Fruit fly (Drosophila melanogaster): ENCODE results near the gene ND-B14.5B.
A peak's percentile ranks its signal among the peaks of the same experiment; 100 is the strongest.

The ND-B14.5B gene

dm6 chr2L:3121745-3122144 lies 23.9 kb downstream of the ND-B14.5B start (continued):
- TF ChIP-seq CG8765 (GFP tag; IDR thresholded peaks at IDR 0.05) (no peak), CG9727 (GFP tag; optimal IDR thresholded peaks at IDR 0.05) (peak; percentile 40), MBD-R2 (GFP tag; IDR thresholded peaks at IDR 0.05) (no peak), Sin3A (optimal IDR thresholded peaks at IDR 0.05) (no peak), CG2129 (GFP tag; IDR thresholded peaks at IDR 0.05; ENCODE audit: partially characterized antibody) (no peak), GATAe (GFP tag; conservative IDR thresholded peaks at IDR 0.05) (no peak), zf30C (GFP tag; optimal IDR thresholded peaks at IDR 0.05) (no peak), Poxn (GFP tag; IDR thresholded peaks at IDR 0.05) (no peak), Ravus (GFP tag; IDR thresholded peaks at IDR 0.05) (no peak), Aef1 (GFP tag; IDR thresholded peaks at IDR 0.05) (no peak), fd102C (GFP tag; optimal IDR thresholded peaks at IDR 0.05) (no peak), Dad (GFP tag; optimal IDR thresholded peaks at IDR 0.05) (no peak), Trl (optimal IDR thresholded peaks at IDR 0.05) (no peak), Trl (GFP tag; optimal IDR thresholded peaks at IDR 0.05) (no peak), CG15073 (GFP tag; optimal IDR thresholded peaks at IDR 0.05) (no peak), CG7786 (GFP tag; optimal IDR thresholded peaks at IDR 0.05) (no peak), CG17829 (tag; optimal IDR thresholded peaks at IDR 0.05) (no peak), tio (GFP tag; optimal IDR thresholded peaks at IDR 0.05) (no peak), luna (GFP tag; optimal IDR thresholded peaks at IDR 0.05) (no peak), CG14860 (GFP tag; IDR thresholded peaks at IDR 0.05; ENCODE audit: partially characterized antibody) (no peak), CG13296 (GFP tag; optimal IDR thresholded peaks at IDR 0.05) (peak; percentile 8), ab (GFP tag; optimal IDR thresholded peaks at IDR 0.05) (no peak), sd (tag; optimal IDR thresholded peaks at IDR 0.05) (peak; percentile 75), Dip3 (GFP tag; optimal IDR thresholded peaks at IDR 0.05) (no peak), CG12071 (GFP tag; optimal IDR thresholded peaks at IDR 0.05) (peak; percentile 28), mirr (GFP tag; optimal IDR thresholded peaks at IDR 0.05) (peak; percentile 48), Abd-B (GFP tag; optimal IDR thresholded peaks at IDR 0.05) (no peak), CG7745 (tag; optimal IDR thresholded peaks at IDR 0.05) (peak; percentile 5), dysf (GFP tag; IDR thresholded peaks at IDR 0.05) (no peak), unc-4 (GFP tag; IDR thresholded peaks at IDR 0.05; ENCODE audit: partially characterized antibody) (no peak), CG1529 (GFP tag; optimal IDR thresholded peaks at IDR 0.05) (no peak), CG18764 (GFP tag; optimal IDR thresholded peaks at IDR 0.05) (no peak), CG7987 (GFP tag; optimal IDR thresholded peaks at IDR 0.05) (peak; percentile 51), Sox102F (GFP tag; optimal IDR thresholded peaks at IDR 0.05) (no peak), CG3726 (GFP tag; IDR thresholded peaks at IDR 0.05) (no peak), bowl (GFP tag; IDR thresholded peaks at IDR 0.05) (0 out of 2 replicates have a peak, but pooled peaks have one; percentile 5), knrl (GFP tag; IDR thresholded peaks at IDR 0.05; ENCODE audit: partially characterized antibody) (no peak), pita (GFP tag; optimal IDR thresholded peaks at IDR 0.05) (no peak), pb (GFP tag; optimal IDR thresholded peaks at IDR 0.05) (no peak), fd64A (GFP tag; optimal IDR thresholded peaks at IDR 0.05) (no peak), sr (GFP tag; IDR thresholded peaks at IDR 0.05) (no peak), odd (GFP tag; optimal IDR thresholded peaks at IDR 0.05) (peak; percentile 32), HLH54F (GFP tag; optimal IDR thresholded peaks at IDR 0.05) (peak; percentile 19), Dll (GFP tag; IDR thresholded peaks at IDR 0.05; ENCODE audit: partially characterized antibody) (no peak), CG11696 (GFP tag; IDR thresholded peaks at IDR 0.05) (peak; percentile 25; the same call in 1 of the 2 replicates), Med (GFP tag) (peak; percentile 26), CG3838 (GFP tag; optimal IDR thresholded peaks at IDR 0.05) (no peak), CG3847 (GFP tag; IDR thresholded peaks at IDR 0.05) (no peak), CG11504 (tag; optimal IDR thresholded peaks at IDR 0.05) (no peak), D (optimal IDR thresholded peaks at IDR 0.05) (no peak), D (GFP tag; optimal IDR thresholded peaks at IDR 0.05) (peak; percentile 1), Spps (tag; optimal IDR thresholded peaks at IDR 0.05) (no peak), Antp (GFP tag; optimal IDR thresholded peaks at IDR 0.05) (no peak)

Measured in whole organism, embryonic.